Worm (Caenorhabditis elegans) whole organism, early embryonic: ENCODE data around the gene asp-5.

ENCODE experiments used
- aly-1 ChIP-seq: sonication (generic microtip); optimal IDR thresholded peaks from 2 replicates; lab custom pipeline; 2016; ENCODE audit warnings: missing genetic modification characterization, missing compliant biosample characterization
- ama-1 ChIP-seq: fragments of 150-350 bp; optimal IDR thresholded peaks from 2 replicates; lab custom pipeline; 2014
- ceh-36 ChIP-seq: sonication (generic microtip); optimal IDR thresholded peaks from 2 replicates; lab custom pipeline; 2016; ENCODE audit warnings: missing genetic modification characterization, inconsistent platforms, missing compliant biosample characterization

DNA sequence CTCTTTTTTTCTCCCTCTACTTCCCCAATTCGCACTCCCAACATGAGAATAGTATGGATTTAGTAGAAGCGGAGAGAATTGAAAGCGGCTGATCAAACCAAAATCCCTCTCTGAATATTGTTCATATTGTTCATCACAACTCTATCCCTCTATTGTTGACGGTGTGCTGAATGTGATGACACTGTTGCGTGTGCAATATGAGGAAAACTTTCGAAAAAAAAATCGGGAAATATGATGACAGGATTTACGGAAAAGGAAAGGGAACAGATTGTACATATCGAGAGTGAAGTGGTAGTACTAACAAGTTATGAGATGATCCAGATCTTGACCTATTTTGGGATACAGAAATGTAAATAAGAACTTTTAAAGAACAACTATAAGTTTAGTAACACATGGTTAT, 23.7 kb downstream of the asp-5 start, which contains the start of gene smex-1:
- TF ChIP-seq ama-1 (lab: Kevin White, UChicago) (no peak), aly-1 (no peak), ceh-36 (no peak)
